Worm (Caenorhabditis elegans): ENCODE measurements around the gene F09C8.2.

Gene F09C8.2

DNA sequence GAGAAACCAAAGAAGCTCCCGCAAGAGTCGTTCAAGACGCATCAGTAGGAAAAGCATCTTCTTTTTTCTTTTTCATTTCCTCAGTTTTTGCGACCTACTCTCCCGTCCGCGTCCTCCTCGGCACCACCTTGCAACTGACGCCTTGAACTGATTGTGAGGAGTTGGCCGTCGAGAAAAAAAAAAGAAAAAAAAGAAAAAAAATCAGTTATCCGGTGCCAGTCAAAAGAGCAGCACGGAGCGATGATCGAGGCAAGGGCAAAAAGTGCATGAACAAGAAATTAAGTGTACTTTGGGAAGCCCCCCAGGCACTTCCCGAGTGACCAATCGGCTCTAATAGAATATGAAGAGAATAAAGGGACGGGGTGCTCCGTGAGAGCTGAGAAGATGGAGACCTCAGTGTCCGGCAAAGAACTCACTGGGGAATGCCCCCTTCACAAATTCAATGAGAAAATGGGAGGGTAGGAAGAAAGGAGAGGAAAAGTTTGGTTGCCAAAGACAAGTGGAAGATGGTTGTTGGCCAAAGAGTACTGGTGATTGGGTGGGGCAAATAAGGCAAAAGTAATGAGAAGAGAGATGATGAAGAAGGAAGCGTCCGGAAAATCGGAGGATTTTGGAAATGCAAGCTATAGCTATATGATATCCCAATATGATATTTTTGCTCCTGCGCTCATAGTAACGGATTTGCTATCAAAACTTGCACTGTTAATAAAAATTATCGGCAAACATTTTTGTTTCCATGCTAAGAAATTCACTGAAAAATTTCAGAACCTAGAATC lies 8.6 kb upstream of the F09C8.2 start (continued):
- no peak for TF ChIP-seq hlh-13 (GFP tag; optimal IDR thresholded peaks at IDR 0.05)

DNA sequence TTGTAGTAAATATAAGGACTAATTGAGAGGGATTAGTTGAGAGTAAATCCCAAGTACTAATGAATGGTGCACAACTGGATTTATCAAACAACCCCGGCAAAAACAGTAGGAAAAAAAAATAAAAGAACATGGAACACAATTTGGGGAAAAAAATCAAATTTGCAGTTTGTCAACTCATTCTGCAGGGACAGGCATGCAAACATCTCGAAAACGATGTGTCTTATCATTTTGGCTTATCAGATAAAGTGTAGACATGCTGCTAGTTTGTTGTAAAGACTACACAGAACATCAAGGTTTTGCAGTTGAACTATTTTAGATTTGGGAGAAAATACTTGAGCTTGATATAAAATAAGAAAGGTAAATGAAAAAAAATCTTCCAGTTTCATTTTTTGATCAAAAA lies 6.9 kb upstream of the F09C8.2 start:
- TF ChIP-seq elt-2 (tag; optimal IDR thresholded peaks at IDR 0.05) (peak; percentile 2), ceh-6 (GFP tag; optimal IDR thresholded peaks at IDR 0.05) (no peak)

DNA sequence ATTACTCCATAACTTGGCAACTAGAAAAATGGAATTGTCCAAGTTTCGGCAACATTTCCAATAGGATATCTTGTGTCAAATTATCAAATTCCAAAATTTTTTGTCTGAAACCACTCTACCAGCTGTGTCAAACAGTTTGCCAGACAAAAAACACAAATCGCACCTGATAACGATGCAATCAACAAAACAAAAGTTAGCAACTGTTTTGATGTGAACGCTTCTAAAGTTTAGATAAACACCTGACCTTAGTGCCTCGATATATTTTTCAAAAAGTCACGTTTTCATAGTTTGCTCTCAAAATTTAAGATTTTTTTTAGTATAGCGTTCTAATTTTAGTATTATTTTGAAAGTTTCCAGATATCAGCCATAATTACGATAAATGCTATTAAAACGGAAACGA lies 4.5 kb upstream of the F09C8.2 start:
- TF ChIP-seq syd-9 (tag; optimal IDR thresholded peaks at IDR 0.05), result no peak
- no peak for TF ChIP-seq unc-55 (GFP tag; optimal IDR thresholded peaks at IDR 0.05)
- no peak for TF ChIP-seq C38D4.7 (GFP tag; optimal IDR thresholded peaks at IDR 0.05)
- TF ChIP-seq fax-1 (tag; optimal IDR thresholded peaks at IDR 0.05), result no peak
- TF ChIP-seq ztf-16 (tag; optimal IDR thresholded peaks at IDR 0.05), result no peak

DNA sequence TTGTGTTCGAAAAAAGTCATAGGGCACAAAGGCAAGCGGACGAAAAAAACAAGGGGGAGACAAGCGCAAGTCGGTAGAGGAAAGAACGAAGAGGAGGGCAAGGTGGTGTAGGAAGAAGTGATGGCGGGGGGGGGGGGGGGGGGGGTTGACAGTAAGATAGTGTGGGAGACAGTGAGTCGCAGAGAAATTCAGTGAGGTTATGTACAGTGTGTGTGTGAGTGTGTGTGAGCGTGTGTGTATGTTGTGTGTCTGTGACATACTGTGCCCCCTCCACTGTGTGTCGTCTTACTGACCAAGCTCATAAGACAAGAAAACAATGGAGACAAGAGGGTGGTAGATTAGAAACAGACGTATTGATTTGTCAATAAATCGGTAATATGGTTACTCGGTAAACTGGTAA lies 3.3 kb upstream of the F09C8.2 start:
- TF ChIP-seq unc-55 (GFP tag; optimal IDR thresholded peaks at IDR 0.05) (peak; percentile 26), T23F11.4 (GFP tag; optimal IDR thresholded peaks at IDR 0.05) (peak; percentile 44), sox-2 (GFP tag; IDR thresholded peaks at IDR 0.05) (peak; percentile 29; the same call in 1 of the 2 replicates), pat-9 (tag; optimal IDR thresholded peaks at IDR 0.05) (peak; percentile 23), lin-11 (tag; optimal IDR thresholded peaks at IDR 0.05) (no peak), hlh-30 (tag; optimal IDR thresholded peaks at IDR 0.05; ENCODE audit: insufficient read depth) (peak; percentile 45), gmeb-2 (tag; optimal IDR thresholded peaks at IDR 0.05) (no peak), ets-4 (tag; optimal IDR thresholded peaks at IDR 0.05) (no peak), elt-2 (tag; optimal IDR thresholded peaks at IDR 0.05) (peak; percentile 30), sox-4 (tag; optimal IDR thresholded peaks at IDR 0.05) (peak; percentile 6)

DNA sequence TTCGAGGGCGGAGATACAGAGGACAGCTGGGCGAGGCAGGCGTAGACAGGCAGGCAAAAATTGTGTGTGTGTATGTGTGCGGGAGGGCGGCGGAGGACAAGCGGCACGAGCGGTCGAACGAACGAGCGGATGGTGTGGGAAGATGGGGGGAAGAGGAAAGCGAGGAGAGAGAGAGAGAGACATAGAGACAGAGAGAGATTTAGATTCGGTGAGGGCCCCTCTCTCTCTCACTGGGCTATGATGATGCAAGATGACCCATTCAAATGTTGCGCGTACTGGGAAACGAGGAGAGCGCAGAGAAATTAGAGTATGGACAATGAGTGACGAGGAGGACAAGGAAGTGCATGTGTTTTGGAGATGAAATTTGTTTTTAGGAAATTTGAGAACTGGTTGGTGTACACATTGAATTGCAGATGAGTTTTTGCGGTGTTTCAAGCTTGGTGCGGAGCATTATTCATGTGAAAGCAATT lies 941 bp upstream of the F09C8.2 start:
- peak; percentile 61 for TF ChIP-seq eyg-1 (tag; optimal IDR thresholded peaks at IDR 0.05)
- peak; percentile 86 for TF ChIP-seq rnt-1 (tag; optimal IDR thresholded peaks at IDR 0.05)
- TF ChIP-seq tbx-2 (tag; optimal IDR thresholded peaks at IDR 0.05), result peak; percentile 92
- no peak for TF ChIP-seq ama-1 (optimal IDR thresholded peaks at IDR 0.05)
- TF ChIP-seq odd-2 (tag; optimal IDR thresholded peaks at IDR 0.05), result no peak
- TF ChIP-seq syd-9 (tag; optimal IDR thresholded peaks at IDR 0.05), result peak; percentile 82
- TF ChIP-seq F13H6.1 (tag; optimal IDR thresholded peaks at IDR 0.05), result peak; percentile 77
- TF ChIP-seq zip-5 (tag; optimal IDR thresholded peaks at IDR 0.05), result no peak
- peak; percentile 57 for TF ChIP-seq pat-9 (tag; optimal IDR thresholded peaks at IDR 0.05)
- TF ChIP-seq pag-3 (tag; optimal IDR thresholded peaks at IDR 0.05; ENCODE audit: borderline replicate concordance), result peak; percentile 71
- no peak for TF ChIP-seq hlh-15 (tag; optimal IDR thresholded peaks at IDR 0.05)
- TF ChIP-seq tbx-7 (tag; optimal IDR thresholded peaks at IDR 0.05), result peak; percentile 38
- TF ChIP-seq ceh-2 (tag; optimal IDR thresholded peaks at IDR 0.05), result peak; percentile 66
- peak; percentile 89 for TF ChIP-seq unc-55 (GFP tag; optimal IDR thresholded peaks at IDR 0.05)
- TF ChIP-seq unc-3 (GFP tag; conservative IDR thresholded peaks at IDR 0.05), result no peak
- peak; percentile 27 for TF ChIP-seq unc-3 (tag; optimal IDR thresholded peaks at IDR 0.05)
- TF ChIP-seq lin-11 (tag; optimal IDR thresholded peaks at IDR 0.05), result no peak
- no peak for TF ChIP-seq mec-3 (tag; optimal IDR thresholded peaks at IDR 0.05; ENCODE audit: borderline replicate concordance)
- peak; percentile 90 for TF ChIP-seq sdc-2 (tag; optimal IDR thresholded peaks at IDR 0.05)
- peak; percentile 19 for TF ChIP-seq elt-2 (tag; optimal IDR thresholded peaks at IDR 0.05)
- no peak for TF ChIP-seq K02D7.2 (tag; optimal IDR thresholded peaks at IDR 0.05)
- TF ChIP-seq madf-2 (tag; optimal IDR thresholded peaks at IDR 0.05), result peak; percentile 10
- peak; percentile 72 for TF ChIP-seq pros-1 (tag; optimal IDR thresholded peaks at IDR 0.05)
- no peak for TF ChIP-seq Y22D7AL.16 (tag; optimal IDR thresholded peaks at IDR 0.05)
- TF ChIP-seq npax-4 (tag; optimal IDR thresholded peaks at IDR 0.05), result no peak
- TF ChIP-seq lim-6 (tag; optimal IDR thresholded peaks at IDR 0.05), result no peak
- TF ChIP-seq ztf-16 (tag; optimal IDR thresholded peaks at IDR 0.05), result peak; percentile 29
- TF ChIP-seq hlh-30 (tag; optimal IDR thresholded peaks at IDR 0.05; ENCODE audit: insufficient read depth), result peak; percentile 86
- TF ChIP-seq pqm-1 (tag; optimal IDR thresholded peaks at IDR 0.05), result no peak
- TF ChIP-seq nhr-11 (tag; optimal IDR thresholded peaks at IDR 0.05), result no peak
- TF ChIP-seq ahr-1 (tag; optimal IDR thresholded peaks at IDR 0.05), result no peak
- peak; percentile 80 for TF ChIP-seq ceh-14 (tag; optimal IDR thresholded peaks at IDR 0.05)
- TF ChIP-seq ceh-19 (GFP tag; optimal IDR thresholded peaks at IDR 0.05), result peak; percentile 83
- peak; percentile 36 for TF ChIP-seq nhr-232 (tag; optimal IDR thresholded peaks at IDR 0.05)
- TF ChIP-seq ceh-6 (GFP tag; optimal IDR thresholded peaks at IDR 0.05), result peak; percentile 55
